Worm (Caenorhabditis elegans): ENCODE measurements around the gene W02A2.5.

Gene W02A2.5

ce11 chrIV:13300591-13300990 lies 42.1 kb upstream of the W02A2.5 start, which contains the start of gene csn-6:
TSS of gene csn-6 (plus strand) at chrIV:13300824.
- TF ChIP-seq nhr-23 (tag; optimal IDR thresholded peaks at IDR 0.05), result no peak
- TF ChIP-seq sma-9 (GFP tag; optimal IDR thresholded peaks at IDR 0.05), result no peak
- TF ChIP-seq sma-9 (tag; optimal IDR thresholded peaks at IDR 0.05), result no peak

- TF ChIP-seq Y55F3AM.14 (GFP tag; optimal IDR thresholded peaks at IDR 0.05) (no peak), F13H6.1 (tag; optimal IDR thresholded peaks at IDR 0.05) (no peak), nhr-237 (tag; optimal IDR thresholded peaks at IDR 0.05) (no peak), egl-27 (tag; optimal IDR thresholded peaks at IDR 0.05) (no peak), peb-1 (tag; optimal IDR thresholded peaks at IDR 0.05) (no peak), fos-1 (tag; optimal IDR thresholded peaks at IDR 0.05) (no peak), R02D3.7 (tag; optimal IDR thresholded peaks at IDR 0.05) (no peak), unc-55 (GFP tag; optimal IDR thresholded peaks at IDR 0.05) (no peak), C34F6.9 (tag; optimal IDR thresholded peaks at IDR 0.05) (no peak), sem-4 (tag; optimal IDR thresholded peaks at IDR 0.05) (no peak), ztf-11 (tag; optimal IDR thresholded peaks at IDR 0.05) (no peak), lin-11 (tag; optimal IDR thresholded peaks at IDR 0.05) (no peak), lin-39 (tag; optimal IDR thresholded peaks at IDR 0.05) (no peak), mbf-1 (tag; optimal IDR thresholded peaks at IDR 0.05) (no peak), alr-1 (tag; optimal IDR thresholded peaks at IDR 0.05) (no peak), nhr-23 (tag; optimal IDR thresholded peaks at IDR 0.05) (no peak), sma-9 (GFP tag; optimal IDR thresholded peaks at IDR 0.05) (no peak), sma-9 (tag; optimal IDR thresholded peaks at IDR 0.05) (no peak), aly-2 (tag; optimal IDR thresholded peaks at IDR 0.05) (no peak), ama-1 (optimal IDR thresholded peaks at IDR 0.05) (no peak)
These were observed 39.2 kb upstream of the W02A2.5 start, which contains the start of gene Y67H2A.7 for ce11 chrIV:13303442-13303841. TSS of gene Y67H2A.7 (plus strand) at chrIV:13303742.

ce11 chrIV:13304786-13305185 lies 37.9 kb upstream of the W02A2.5 start:
- TF ChIP-seq lsy-2 (tag; optimal IDR thresholded peaks at IDR 0.05), result no peak
- no peak for TF ChIP-seq mab-5 (tag; optimal IDR thresholded peaks at IDR 0.05)
- TF ChIP-seq blmp-1 (tag; optimal IDR thresholded peaks at IDR 0.05; ENCODE audit: insufficient read depth), result no peak
- TF ChIP-seq nhr-11 (tag; optimal IDR thresholded peaks at IDR 0.05), result no peak
- no peak for TF ChIP-seq nhr-23 (tag; optimal IDR thresholded peaks at IDR 0.05)
- no peak for TF ChIP-seq unc-62 (GFP tag; optimal IDR thresholded peaks at IDR 0.05)
- peak; percentile 17 for TF ChIP-seq unc-55 (GFP tag; optimal IDR thresholded peaks at IDR 0.05)
- TF ChIP-seq crh-2 (tag; optimal IDR thresholded peaks at IDR 0.05), result no peak

ce11 chrIV:13309636-13310035 lies 33.0 kb upstream of the W02A2.5 start:
- no peak for TF ChIP-seq nhr-6 (tag; optimal IDR thresholded peaks at IDR 0.05)
- no peak for TF ChIP-seq ztf-4 (tag; optimal IDR thresholded peaks at IDR 0.05)
- TF ChIP-seq unc-55 (GFP tag; optimal IDR thresholded peaks at IDR 0.05), result no peak
- no peak for TF ChIP-seq ceh-82 (tag; optimal IDR thresholded peaks at IDR 0.05)
- no peak for TF ChIP-seq ZK546.5 (tag; optimal IDR thresholded peaks at IDR 0.05)
- TF ChIP-seq gmeb-1 (tag; optimal IDR thresholded peaks at IDR 0.05), result no peak
- no peak for TF ChIP-seq dmd-4 (tag; optimal IDR thresholded peaks at IDR 0.05)
- TF ChIP-seq skn-1 (tag; optimal IDR thresholded peaks at IDR 0.05), result no peak
- TF ChIP-seq nhr-23 (tag; optimal IDR thresholded peaks at IDR 0.05), result no peak

ce11 chrIV:13311331-13312034 lies 31.2 kb upstream of the W02A2.5 start:
- no peak for TF ChIP-seq ceh-82 (tag; optimal IDR thresholded peaks at IDR 0.05)
- peak in 1 of 2 experiments; percentile 34 for TF ChIP-seq lsy-2 (tag; optimal IDR thresholded peaks at IDR 0.05)
- TF ChIP-seq crh-2 (tag; optimal IDR thresholded peaks at IDR 0.05), result peak; percentile 2
- TF ChIP-seq C34F6.9 (tag; optimal IDR thresholded peaks at IDR 0.05), result peak; percentile 4
- no peak for TF ChIP-seq lin-11 (tag; optimal IDR thresholded peaks at IDR 0.05)
- TF ChIP-seq nhr-129 (tag; optimal IDR thresholded peaks at IDR 0.05), result peak; percentile 34

Measured in whole organism, L2 larva.